Worm (Caenorhabditis elegans) whole organism, L1 larva: Measurements from ENCODE around the gene F55A11.7.
A peak's percentile ranks its signal among the peaks of the same experiment; 100 is the strongest.

ENCODE experiments used
- C16A3.4 ChIP-seq: fragments of 150-350 bp; optimal IDR thresholded peaks from 2 replicates; lab custom pipeline; 2014; ENCODE audit warnings: missing biosample characterization, missing genetic modification characterization
- F16B12.6 ChIP-seq: fragments of 150-350 bp; optimal IDR thresholded peaks from 2 replicates; lab custom pipeline; 2014; ENCODE audit warnings: missing biosample characterization, missing genetic modification characterization
- aha-1 ChIP-seq: fragments of 150-350 bp; optimal IDR thresholded peaks from 2 replicates; lab custom pipeline; 2014; ENCODE audit warnings: missing biosample characterization, missing genetic modification characterization
- blmp-1 ChIP-seq: fragments of 150-350 bp; optimal IDR thresholded peaks from 2 replicates; lab custom pipeline; 2014; ENCODE audit warnings: missing biosample characterization, missing genetic modification characterization
- ceh-8 ChIP-seq: fragments of 200-800 bp; sonication (Bioruptor generic); optimal IDR thresholded peaks from 2 replicates; lab custom pipeline; 2018; ENCODE audit warnings: mild to moderate bottlenecking, missing genetic modification characterization, moderate library complexity, missing compliant biosample characterization
- ceh-88 ChIP-seq: fragments of 200-800 bp; sonication (Bioruptor generic); IDR thresholded peaks from 2 replicates; pipeline ENCODE4 v1.3.6; 2022; ENCODE audit warnings: missing genetic modification characterization, missing compliant biosample characterization
- dsc-1 ChIP-seq: sonication (generic microtip); optimal IDR thresholded peaks from 2 replicates; lab custom pipeline; 2016; ENCODE audit warnings: mild to moderate bottlenecking, missing genetic modification characterization, missing compliant biosample characterization
- efl-1 ChIP-seq, 4 experiments: fragments of 150-350 bp; optimal IDR thresholded peaks in 3 of 4; peaks in 1 of 4; 1 replicate in 1 of 4; 2 replicates in 3 of 4; lab custom pipeline; 2014; ENCODE audit warnings: missing biosample characterization in 2 of 4, missing genetic modification characterization in 2 of 4, missing genetic modification reagents in 2 of 4
- efl-3 ChIP-seq: fragments of 200-800 bp; sonication (Bioruptor generic); optimal IDR thresholded peaks from 2 replicates; lab custom pipeline; 2018; ENCODE audit warnings: mild to moderate bottlenecking, missing genetic modification characterization, missing compliant biosample characterization
- egl-27 ChIP-seq, 2 experiments: fragments of 150-350 bp in 1 of 2; sonication (generic microtip); optimal IDR thresholded peaks; 3 replicates each; lab custom pipeline; 2017 to 2018; ENCODE audit warnings: missing biosample characterization in 2 of 2, missing genetic modification characterization in 2 of 2, missing genetic modification reagents in 2 of 2
- elt-2 ChIP-seq: sonication (generic microtip); optimal IDR thresholded peaks from 2 replicates; lab custom pipeline; 2016; ENCODE audit warnings: missing genetic modification characterization, mild to moderate bottlenecking, inconsistent platforms, missing compliant biosample characterization, missing genetic modification reagents
- ets-5 ChIP-seq: fragments of 200-800 bp; sonication (Bioruptor generic); IDR thresholded peaks from 2 replicates; pipeline ENCODE4 v1.3.6; 2022; ENCODE audit warnings: missing genetic modification characterization, missing compliant biosample characterization
- fkh-4 ChIP-seq: sonication (generic microtip); optimal IDR thresholded peaks from 2 replicates; lab custom pipeline; 2016; ENCODE audit warnings: missing compliant biosample characterization, missing genetic modification characterization, borderline replicate concordance
- hlh-4 ChIP-seq: sonication (generic microtip); optimal IDR thresholded peaks from 2 replicates; lab custom pipeline; 2016; ENCODE audit warnings: mild to moderate bottlenecking, missing genetic modification characterization, missing compliant biosample characterization
- hpl-2 ChIP-seq: fragments of 150-350 bp; optimal IDR thresholded peaks from 2 replicates; lab custom pipeline; 2014; ENCODE audit warnings: missing biosample characterization, missing genetic modification reagents, missing genetic modification characterization
- lin-13 ChIP-seq: fragments of 150-350 bp; optimal IDR thresholded peaks from 2 replicates; lab custom pipeline; 2014; ENCODE audit warnings: missing biosample characterization, missing genetic modification reagents, missing genetic modification characterization
- lin-14 ChIP-seq: fragments of 200-800 bp; sonication (Bioruptor generic); optimal IDR thresholded peaks from 2 replicates; lab custom pipeline; 2018; ENCODE audit warnings: mild to moderate bottlenecking, missing genetic modification characterization, moderate library complexity, missing compliant biosample characterization
- lin-15B ChIP-seq: fragments of 150-350 bp; sonication (generic microtip); optimal IDR thresholded peaks from 3 replicates; lab custom pipeline; 2014; ENCODE audit warnings: missing biosample characterization, missing genetic modification characterization
- lin-35 ChIP-seq, 2 experiments: fragments of 150-350 bp; optimal IDR thresholded peaks; 2 replicates each; lab custom pipeline; 2014; ENCODE audit warnings: missing biosample characterization in 2 of 2, missing genetic modification characterization in 2 of 2, missing genetic modification reagents in 2 of 2
- lin-39 ChIP-seq: fragments of 150-350 bp; optimal IDR thresholded peaks from 2 replicates; lab custom pipeline; 2014; ENCODE audit warnings: missing biosample characterization, missing genetic modification reagents, missing genetic modification characterization
- lir-3 ChIP-seq: sonication (generic microtip); optimal IDR thresholded peaks from 2 replicates; lab custom pipeline; 2016; ENCODE audit warnings: mild to moderate bottlenecking, missing genetic modification characterization, moderate library complexity, missing compliant biosample characterization; ENCODE audit not compliant: poor library complexity
- lsy-2 ChIP-seq, 2 experiments: fragments of 150-350 bp; optimal IDR thresholded peaks; 2 replicates each; lab custom pipeline; 2014; ENCODE audit warnings: missing biosample characterization in 2 of 2, missing genetic modification characterization in 2 of 2
- mdl-1 ChIP-seq, 2 experiments: fragments of 150-350 bp; optimal IDR thresholded peaks; 2 replicates each; lab custom pipeline; 2014 to 2017; ENCODE audit warnings: missing biosample characterization in 2 of 2, missing genetic modification characterization in 2 of 2, inconsistent platforms in 1 of 2
- nhr-11 ChIP-seq: fragments of 150-350 bp; optimal IDR thresholded peaks from 2 replicates; lab custom pipeline; 2014; ENCODE audit warnings: missing biosample characterization, missing genetic modification characterization
- nhr-19 ChIP-seq: fragments of 200-800 bp; sonication (Bioruptor generic); conservative IDR thresholded peaks from 2 replicates; pipeline ENCODE4 v1.3.6; 2022; ENCODE audit warnings: missing genetic modification characterization, missing compliant biosample characterization
- nhr-28 ChIP-seq: fragments of 150-350 bp; optimal IDR thresholded peaks from 2 replicates; lab custom pipeline; 2014; ENCODE audit warnings: missing biosample characterization, missing genetic modification characterization
- nhr-47 ChIP-seq: sonication (generic microtip); optimal IDR thresholded peaks from 2 replicates; lab custom pipeline; 2016; ENCODE audit warnings: mild to moderate bottlenecking, missing genetic modification characterization, moderate library complexity, missing compliant biosample characterization
- nhr-71 ChIP-seq: sonication (generic microtip); optimal IDR thresholded peaks from 2 replicates; lab custom pipeline; 2016; ENCODE audit warnings: mild to moderate bottlenecking, missing genetic modification characterization, moderate library complexity, missing compliant biosample characterization
- nhr-90 ChIP-seq: sonication (generic microtip); optimal IDR thresholded peaks from 2 replicates; lab custom pipeline; 2016; ENCODE audit warnings: mild to moderate bottlenecking, missing genetic modification characterization, missing compliant biosample characterization; ENCODE audit not compliant: poor library complexity
- pag-3 ChIP-seq: sonication (generic microtip); optimal IDR thresholded peaks from 2 replicates; lab custom pipeline; 2017; ENCODE audit warnings: missing genetic modification characterization, mild to moderate bottlenecking, missing compliant biosample characterization, antibody characterized with exemption, borderline replicate concordance; ENCODE audit not compliant: insufficient read depth
- skn-1 ChIP-seq: fragments of 150-350 bp; optimal IDR thresholded peaks from 2 replicates; lab custom pipeline; 2014; ENCODE audit warnings: missing biosample characterization, missing genetic modification characterization
- snu-23 ChIP-seq: sonication (generic microtip); optimal IDR thresholded peaks from 2 replicates; lab custom pipeline; 2016; ENCODE audit warnings: missing genetic modification characterization, missing compliant biosample characterization
- sox-4 ChIP-seq: sonication (generic microtip); optimal IDR thresholded peaks from 2 replicates; lab custom pipeline; 2016; ENCODE audit warnings: missing genetic modification characterization, missing compliant biosample characterization
- swsn-7 ChIP-seq: sonication (generic microtip); optimal IDR thresholded peaks from 2 replicates; lab custom pipeline; 2016; ENCODE audit warnings: missing genetic modification characterization, missing compliant biosample characterization
- tlp-1 ChIP-seq: fragments of 150-350 bp; optimal IDR thresholded peaks from 2 replicates; lab custom pipeline; 2014; ENCODE audit warnings: missing biosample characterization, missing genetic modification characterization
- unc-130 ChIP-seq: fragments of 150-350 bp; optimal IDR thresholded peaks from 2 replicates; lab custom pipeline; 2017; ENCODE audit warnings: missing biosample characterization, missing genetic modification characterization, inconsistent platforms
- unc-30 ChIP-seq: sonication (generic microtip); optimal IDR thresholded peaks from 2 replicates; lab custom pipeline; 2017; ENCODE audit warnings: missing biosample characterization, missing genetic modification characterization
- unc-62 ChIP-seq: fragments of 150-350 bp; optimal IDR thresholded peaks from 2 replicates; lab custom pipeline; 2014; ENCODE audit warnings: missing biosample characterization, missing genetic modification reagents, missing genetic modification characterization
- unc-86 ChIP-seq: sonication (generic microtip); optimal IDR thresholded peaks from 2 replicates; lab custom pipeline; 2016; ENCODE audit warnings: missing genetic modification characterization, missing compliant biosample characterization
- vab-15 ChIP-seq: sonication (generic microtip); optimal IDR thresholded peaks from 2 replicates; lab custom pipeline; 2017; ENCODE audit warnings: missing genotype, mild to moderate bottlenecking, missing genetic modification characterization, missing compliant biosample characterization
- xbp-1 ChIP-seq: sonication (generic microtip); optimal IDR thresholded peaks from 2 replicates; lab custom pipeline; 2016; ENCODE audit warnings: missing genetic modification characterization, missing compliant biosample characterization
- zip-4 ChIP-seq: fragments of 200-800 bp; sonication (Bioruptor generic); optimal IDR thresholded peaks from 2 replicates; lab custom pipeline; 2018; ENCODE audit warnings: mild to moderate bottlenecking, missing genetic modification characterization, moderate library complexity, missing compliant biosample characterization
- ztf-11 ChIP-seq, 2 experiments: sonication (generic microtip); optimal IDR thresholded peaks; 2 replicates each; lab custom pipeline; 2016 to 2017; ENCODE audit warnings: missing genetic modification characterization in 2 of 2, missing biosample characterization in 1 of 2, missing compliant biosample characterization in 1 of 2

F55A11.7 gene

ce11 chrV:11799252-11799822 lies 12.1 kb upstream of the F55A11.7 start (continued):
- TF ChIP-seq ets-5 (no peak), pag-3 (tag; lab: Kevin White, UChicago) (no peak), zip-4 (GFP tag; lab: Kevin White, UChicago) (no peak), snu-23 (peak; percentile 76), elt-2 (no peak), ztf-11 (tag; optimal IDR thresholded peaks at IDR 0.05; lab: Kevin White, UChicago) (no peak), xbp-1 (peak; percentile 32), unc-130 (tag; lab: Kevin White, UChicago) (peak; percentile 49), fkh-4 (no peak), C16A3.4 (tag; lab: Kevin White, UChicago) (peak; percentile 46), tlp-1 (tag; lab: Kevin White, UChicago) (no peak), unc-62 (GFP tag; lab: Kevin White, UChicago) (no peak), F16B12.6 (no peak), lir-3 (tag; lab: Kevin White, UChicago) (peak; percentile 41), lin-13 (GFP tag; lab: Kevin White, UChicago) (peak; percentile 41), hpl-2 (GFP tag; lab: Kevin White, UChicago) (no peak), nhr-90 (tag; lab: Kevin White, UChicago) (peak; percentile 88), aha-1 (tag; lab: Kevin White, UChicago) (no peak), swsn-7 (peak; percentile 23), vab-15 (tag; lab: Kevin White, UChicago) (peak; percentile 56), ceh-8 (GFP tag; lab: Kevin White, UChicago) (no peak), efl-1 (optimal IDR thresholded peaks at IDR 0.05; lab: Kevin White, UChicago) (no peak), efl-1 (GFP tag; optimal IDR thresholded peaks at IDR 0.05 in 1 of 2; lab: Kevin White, UChicago) (no peak), egl-27 (tag; optimal IDR thresholded peaks at IDR 0.05; lab: Kevin White, UChicago) (peak in 1 of 2 experiments; percentile 36), blmp-1 (tag; lab: Kevin White, UChicago) (peak; percentile 80), unc-30 (tag; lab: Kevin White, UChicago) (no peak), nhr-19 (GFP tag; lab: Robert Waterston, UW) (peak; percentile 82), dsc-1 (tag; lab: Kevin White, UChicago) (no peak), lin-15B (tag; lab: Kevin White, UChicago) (no peak), efl-3 (GFP tag; lab: Kevin White, UChicago) (no peak), nhr-47 (peak; percentile 76), lin-14 (peak; percentile 89), unc-86 (no peak), ceh-88 (no peak), lin-35 (GFP tag; optimal IDR thresholded peaks at IDR 0.05; lab: Kevin White, UChicago) (peak in 1 of 2 experiments; percentile 71), lin-39 (tag; lab: Kevin White, UChicago) (no peak), skn-1 (tag; lab: Kevin White, UChicago) (no peak), nhr-11 (tag; lab: Kevin White, UChicago) (no peak), lsy-2 (tag; optimal IDR thresholded peaks at IDR 0.05; lab: Kevin White, UChicago) (peak; percentile 21 to 53), nhr-71 (peak; percentile 93), sox-4 (tag; lab: Kevin White, UChicago) (no peak), mdl-1 (tag; optimal IDR thresholded peaks at IDR 0.05; lab: Kevin White, UChicago) (peak in 1 of 2 experiments; percentile 96), nhr-28 (no peak), hlh-4 (tag; lab: Kevin White, UChicago) (no peak)
